Worm (Caenorhabditis elegans): ENCODE data around the gene ngn-1.

DNA sequence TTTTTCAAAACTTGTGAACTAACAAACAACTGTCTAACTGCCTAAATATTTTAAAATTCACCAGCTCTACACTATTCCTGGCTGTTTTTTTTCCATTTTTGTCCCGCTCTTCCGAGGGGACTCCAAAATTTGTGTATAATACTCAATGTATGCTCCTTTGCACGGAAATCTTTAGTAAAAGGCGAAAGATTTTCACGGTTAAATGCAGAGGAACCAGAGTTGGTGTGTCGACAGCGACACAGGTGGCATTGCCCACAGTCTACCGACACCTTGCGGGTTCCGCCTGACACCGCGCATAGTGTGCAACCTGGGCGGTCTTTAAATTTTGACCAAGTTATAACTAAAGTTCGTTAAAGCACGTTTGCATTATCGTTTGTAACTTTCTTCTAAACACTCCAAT lies 26.9 kb upstream of the ngn-1 start:
- TF ChIP-seq scrt-1 (GFP tag; IDR thresholded peaks at IDR 0.05) = no peak
- TF ChIP-seq ama-1 (optimal IDR thresholded peaks at IDR 0.05) = no peak
- TF ChIP-seq hnd-1 (tag; optimal IDR thresholded peaks at IDR 0.05) = no peak
- TF ChIP-seq tra-4 (tag; optimal IDR thresholded peaks at IDR 0.05) = no peak
- no peak for TF ChIP-seq ceh-13 (GFP tag; optimal IDR thresholded peaks at IDR 0.05)
- no peak for TF ChIP-seq sea-1 (GFP tag; conservative IDR thresholded peaks at IDR 0.05)
- TF ChIP-seq aly-1 (tag; optimal IDR thresholded peaks at IDR 0.05) = no peak
- no peak for TF ChIP-seq flt-1 (GFP tag; IDR thresholded peaks at IDR 0.05)
- no peak for TF ChIP-seq tbx-37 (GFP tag; conservative IDR thresholded peaks at IDR 0.05)
